Worm (Caenorhabditis elegans) whole organism, midembryonic: ENCODE data around the gene folt-3.

Experiments
- T22C8.4 ChIP-seq: fragments of 200-800 bp; sonication (Bioruptor generic); IDR thresholded peaks from 2 replicates; pipeline ENCODE4 v1.3.6; 2022; ENCODE audit warnings: missing genetic modification characterization, missing compliant biosample characterization
- cog-1 ChIP-seq: sonication (generic microtip); optimal IDR thresholded peaks from 2 replicates; lab custom pipeline; 2016; ENCODE audit warnings: missing genetic modification characterization, missing compliant biosample characterization
- flt-1 ChIP-seq: fragments of 200-800 bp; sonication (Bioruptor generic); IDR thresholded peaks from 2 replicates; pipeline ENCODE4 v1.3.6; 2022; ENCODE audit warnings: missing genetic modification characterization, missing compliant biosample characterization
- klf-2 ChIP-seq: fragments of 200-800 bp; sonication (Bioruptor generic); conservative IDR thresholded peaks from 2 replicates; pipeline ENCODE4 v1.3.6; 2022; ENCODE audit warnings: missing genetic modification reagents, missing genetic modification characterization, missing compliant biosample characterization
- med-1 ChIP-seq: sonication (generic microtip); optimal IDR thresholded peaks from 2 replicates; lab custom pipeline; 2017; ENCODE audit warnings: missing genetic modification characterization, mild to moderate bottlenecking, missing compliant biosample characterization, antibody characterized with exemption, missing genetic modification reagents; ENCODE audit not compliant: insufficient read depth
- ref-1 ChIP-seq: fragments of 200-800 bp; sonication (Bioruptor generic); conservative IDR thresholded peaks from 2 replicates; pipeline ENCODE4 v1.3.6; 2022; ENCODE audit warnings: missing genetic modification reagents, missing genetic modification characterization, missing compliant biosample characterization
- tab-1 ChIP-seq: fragments of 200-800 bp; sonication (Bioruptor generic); IDR thresholded peaks from 2 replicates; pipeline ENCODE4 v1.3.6; 2022; ENCODE audit warnings: missing genetic modification characterization, missing compliant biosample characterization
- ztf-23 ChIP-seq: fragments of 200-800 bp; sonication (Bioruptor generic); IDR thresholded peaks from 2 replicates; pipeline ENCODE4 v1.3.6; 2022; ENCODE audit warnings: missing genetic modification reagents, missing genetic modification characterization, missing compliant biosample characterization
- ztf-29 ChIP-seq: fragments of 200-800 bp; sonication (Bioruptor generic); IDR thresholded peaks from 2 replicates; pipeline ENCODE4 v1.3.6; 2022; ENCODE audit warnings: missing genetic modification reagents, missing genetic modification characterization, missing compliant biosample characterization

The folt-3 gene

DNA sequence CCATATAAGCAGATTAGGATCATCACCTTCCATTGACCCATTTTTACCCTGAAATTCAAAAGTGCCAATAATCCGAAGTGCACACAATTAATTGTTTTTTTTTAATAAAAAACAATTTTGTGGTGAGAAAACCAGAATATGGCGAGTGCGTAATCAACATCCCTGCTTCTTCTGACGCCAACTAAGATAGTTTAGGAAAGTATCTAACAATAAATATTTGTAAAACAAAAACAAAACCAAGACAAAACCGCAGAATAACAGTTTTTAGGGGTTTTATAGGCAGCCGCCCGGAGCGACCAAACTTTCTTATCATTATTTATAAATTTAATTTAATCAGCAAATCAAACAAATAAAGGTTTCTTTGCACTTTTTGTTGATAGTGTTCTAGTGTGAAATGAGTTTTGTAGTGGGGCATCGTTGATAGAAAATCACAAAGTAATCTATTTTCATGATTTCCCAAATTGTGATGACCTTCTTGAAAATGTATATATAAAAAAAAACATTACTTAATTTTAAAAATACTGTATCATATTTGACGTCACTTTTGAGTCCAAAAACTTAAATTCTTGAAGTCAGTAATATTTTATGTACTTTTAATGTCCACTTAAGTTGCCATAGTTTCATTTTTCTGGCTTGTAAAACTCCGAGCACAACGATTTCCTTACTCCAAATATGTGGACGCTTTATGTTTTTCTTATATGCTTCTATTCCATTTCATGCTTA is at the start of gene folt-3, which contains the start of gene clec-214:
Gene folt-3 (minus strand): TSS at position 51 of the 723 bp plus-strand sequence.
Gene clec-214 (plus strand): TSS at position 673 of the 723 bp plus-strand sequence.
- TF ChIP-seq flt-1 (GFP tag; lab: Robert Waterston, UW) = no peak
- no peak for TF ChIP-seq ref-1 (GFP tag; lab: Robert Waterston, UW)
- no peak for TF ChIP-seq ztf-29 (GFP tag; lab: Robert Waterston, UW)
- no peak for TF ChIP-seq cog-1
- TF ChIP-seq T22C8.4 (GFP tag; lab: Robert Waterston, UW) = no peak
- TF ChIP-seq klf-2 (GFP tag; lab: Robert Waterston, UW) = no peak
- no peak for TF ChIP-seq tab-1 (GFP tag; lab: Robert Waterston, UW)
- no peak for TF ChIP-seq ztf-23 (GFP tag; lab: Robert Waterston, UW)
- no peak for TF ChIP-seq med-1

DNA sequence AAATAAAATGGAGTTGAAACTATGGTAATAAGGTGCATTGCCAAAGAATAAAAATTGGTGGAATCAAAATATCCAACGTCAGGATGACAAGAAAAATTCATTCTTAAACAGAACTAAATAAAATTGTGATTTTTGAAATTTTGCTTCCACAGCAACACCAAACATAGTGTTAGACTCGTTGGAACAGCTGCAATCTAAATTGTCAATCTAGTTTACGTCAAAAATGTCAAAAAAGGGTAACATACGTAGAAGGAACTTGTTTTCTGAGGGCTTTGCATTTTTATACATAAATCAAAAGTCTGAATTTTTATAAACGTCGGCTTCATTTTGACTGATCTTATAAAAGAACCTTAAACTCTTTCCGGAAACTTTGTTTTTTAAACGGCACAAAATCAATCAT is 44.0 kb upstream of the folt-3 start, which contains the start of gene srh-200:
Gene srh-200 (minus strand): TSS at position 101 of the 400 bp plus-strand sequence.
- TF ChIP-seq med-1 = no peak
- TF ChIP-seq tab-1 (GFP tag; lab: Robert Waterston, UW) = no peak
- TF ChIP-seq cog-1 = no peak
- TF ChIP-seq T22C8.4 (GFP tag; lab: Robert Waterston, UW) = no peak
- no peak for TF ChIP-seq ztf-23 (GFP tag; lab: Robert Waterston, UW)
- no peak for TF ChIP-seq ztf-29 (GFP tag; lab: Robert Waterston, UW)
- TF ChIP-seq klf-2 (GFP tag; lab: Robert Waterston, UW) = no peak
- no peak for TF ChIP-seq ref-1 (GFP tag; lab: Robert Waterston, UW)
- TF ChIP-seq flt-1 (GFP tag; lab: Robert Waterston, UW) = no peak

ce11 chrV:7651757-7652156 is 42.2 kb upstream of the folt-3 start, which contains the start of gene srh-234:
Gene srh-234, minus strand, starts transcription at chrV:7651857.
- TF ChIP-seq ref-1 (GFP tag; lab: Robert Waterston, UW) = no peak
- TF ChIP-seq ztf-23 (GFP tag; lab: Robert Waterston, UW) = no peak
- TF ChIP-seq med-1 = no peak
- no peak for TF ChIP-seq klf-2 (GFP tag; lab: Robert Waterston, UW)
- no peak for TF ChIP-seq ztf-29 (GFP tag; lab: Robert Waterston, UW)
- TF ChIP-seq flt-1 (GFP tag; lab: Robert Waterston, UW) = no peak
- no peak for TF ChIP-seq T22C8.4 (GFP tag; lab: Robert Waterston, UW)
- no peak for TF ChIP-seq cog-1
- no peak for TF ChIP-seq tab-1 (GFP tag; lab: Robert Waterston, UW)

DNA sequence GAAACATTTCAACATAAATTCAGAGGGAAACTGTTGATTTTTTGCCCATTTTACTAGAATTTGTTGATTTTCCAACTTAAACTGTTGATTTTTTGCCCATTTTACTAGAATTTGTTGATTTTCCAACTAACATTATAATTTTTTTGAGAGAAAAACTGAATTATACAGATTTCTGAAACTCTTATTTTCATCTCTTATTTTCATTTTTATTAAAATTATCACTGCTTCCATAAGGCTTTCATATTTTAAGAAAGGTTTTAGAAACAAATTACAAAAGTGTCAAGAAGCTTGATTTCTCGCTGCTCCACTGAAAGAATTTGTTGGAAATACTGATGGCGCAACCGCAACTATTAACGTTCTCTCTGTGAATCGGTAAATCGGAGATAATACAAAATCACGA is 40.4 kb upstream of the folt-3 start:
- no peak for TF ChIP-seq T22C8.4 (GFP tag; lab: Robert Waterston, UW)
- no peak for TF ChIP-seq ztf-29 (GFP tag; lab: Robert Waterston, UW)
- no peak for TF ChIP-seq cog-1
- no peak for TF ChIP-seq med-1
- TF ChIP-seq klf-2 (GFP tag; lab: Robert Waterston, UW) = no peak
- TF ChIP-seq tab-1 (GFP tag; lab: Robert Waterston, UW) = no peak
- no peak for TF ChIP-seq ztf-23 (GFP tag; lab: Robert Waterston, UW)
- TF ChIP-seq flt-1 (GFP tag; lab: Robert Waterston, UW) = no peak
- TF ChIP-seq ref-1 (GFP tag; lab: Robert Waterston, UW) = no peak

DNA sequence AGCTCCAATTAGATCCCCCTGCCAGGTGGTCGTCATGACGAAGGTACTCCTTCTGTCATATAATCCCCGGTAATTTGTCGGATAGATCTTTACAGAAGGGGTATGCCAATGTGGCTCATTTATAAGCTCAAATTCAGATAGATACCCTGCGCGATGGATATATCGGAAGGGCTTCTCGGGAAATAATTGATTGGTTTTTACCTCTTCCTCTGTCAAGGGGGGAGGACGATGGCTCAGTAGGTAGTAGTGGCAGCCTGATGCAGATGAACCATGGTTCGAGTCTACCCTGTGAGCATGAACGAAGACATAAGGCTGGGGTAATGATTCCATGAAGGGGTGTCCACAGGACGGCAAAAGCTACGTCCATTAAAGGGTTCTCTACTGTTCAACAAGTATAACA is 37.6 kb upstream of the folt-3 start:
- TF ChIP-seq med-1 (no peak), T22C8.4 (GFP tag; lab: Robert Waterston, UW) (no peak), klf-2 (GFP tag; lab: Robert Waterston, UW) (no peak), cog-1 (no peak), flt-1 (GFP tag; lab: Robert Waterston, UW) (no peak), ref-1 (GFP tag; lab: Robert Waterston, UW) (no peak), tab-1 (GFP tag; lab: Robert Waterston, UW) (no peak), ztf-23 (GFP tag; lab: Robert Waterston, UW) (no peak), ztf-29 (GFP tag; lab: Robert Waterston, UW) (no peak)

ce11 chrV:7645454-7645853 is 35.9 kb upstream of the folt-3 start, which contains the start of gene str-47:
Gene str-47, plus strand, starts transcription at chrV:7645754.
- no peak for TF ChIP-seq klf-2 (GFP tag; lab: Robert Waterston, UW)
- no peak for TF ChIP-seq med-1
- no peak for TF ChIP-seq ztf-29 (GFP tag; lab: Robert Waterston, UW)
- TF ChIP-seq cog-1 = no peak
- TF ChIP-seq flt-1 (GFP tag; lab: Robert Waterston, UW) = no peak

DNA sequence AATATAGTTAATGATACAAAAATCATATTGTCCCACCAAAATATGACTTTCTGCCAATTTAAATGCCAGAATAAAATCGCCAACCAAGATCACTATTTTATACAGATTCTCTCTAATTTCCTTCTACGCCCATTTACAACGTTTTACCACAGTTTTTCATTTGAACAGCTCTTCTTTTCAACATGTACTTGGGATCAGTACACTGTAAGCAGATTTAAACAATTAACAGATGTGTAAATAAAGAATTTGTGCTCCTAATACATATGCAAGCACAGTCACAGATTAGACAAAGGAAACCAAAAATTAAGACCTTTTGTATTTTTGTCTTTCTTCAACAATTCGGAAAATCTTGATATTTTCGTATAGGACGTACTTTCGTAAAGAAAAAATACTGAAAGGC is 33.9 kb upstream of the folt-3 start, which contains the start of gene F07C4.11:
Gene F07C4.11 (minus strand): TSS at position 101 of the 400 bp plus-strand sequence.
- TF ChIP-seq ztf-23 (GFP tag; lab: Robert Waterston, UW) (no peak), flt-1 (GFP tag; lab: Robert Waterston, UW) (no peak), klf-2 (GFP tag; lab: Robert Waterston, UW) (no peak), cog-1 (no peak), tab-1 (GFP tag; lab: Robert Waterston, UW) (no peak), ref-1 (GFP tag; lab: Robert Waterston, UW) (no peak), med-1 (no peak), ztf-29 (GFP tag; lab: Robert Waterston, UW) (no peak), T22C8.4 (GFP tag; lab: Robert Waterston, UW) (no peak)

DNA sequence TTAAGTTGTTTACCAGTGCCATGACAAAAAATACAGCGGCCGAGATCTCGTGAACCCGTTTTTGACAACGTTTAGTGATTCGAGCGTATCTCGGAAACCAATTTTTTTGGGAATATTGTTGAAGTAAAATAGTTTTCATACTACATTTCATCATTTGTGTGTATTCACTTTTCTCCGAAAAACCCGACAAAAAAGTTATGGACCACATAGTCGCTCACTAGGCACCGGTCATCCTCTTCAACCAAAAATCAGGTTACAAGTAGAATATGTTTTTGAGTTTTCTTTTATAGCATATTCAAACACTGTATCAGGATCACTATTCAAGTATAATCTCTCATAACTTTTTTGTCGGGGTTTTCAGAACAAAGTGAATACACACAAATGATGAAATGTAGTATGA is 32.2 kb upstream of the folt-3 start:
- TF ChIP-seq ztf-23 (GFP tag; lab: Robert Waterston, UW) (no peak), flt-1 (GFP tag; lab: Robert Waterston, UW) (no peak), ztf-29 (GFP tag; lab: Robert Waterston, UW) (no peak), cog-1 (no peak), med-1 (no peak), T22C8.4 (GFP tag; lab: Robert Waterston, UW) (no peak), klf-2 (GFP tag; lab: Robert Waterston, UW) (no peak), ref-1 (GFP tag; lab: Robert Waterston, UW) (no peak), tab-1 (GFP tag; lab: Robert Waterston, UW) (no peak)

ce11 chrV:7639787-7640186 is 30.2 kb upstream of the folt-3 start, which contains the start of gene F07C4.10:
Gene F07C4.10, minus strand, starts transcription at chrV:7639887.
- TF ChIP-seq ztf-29 (GFP tag; lab: Robert Waterston, UW) = no peak
- TF ChIP-seq cog-1 = no peak
- no peak for TF ChIP-seq flt-1 (GFP tag; lab: Robert Waterston, UW)
- no peak for TF ChIP-seq med-1
- TF ChIP-seq T22C8.4 (GFP tag; lab: Robert Waterston, UW) = no peak
